Worm (Caenorhabditis elegans) whole organism, L3 larva: ENCODE data around the gene ctsa-3.2.

Experiments
- R02D3.7 ChIP-seq: fragments of 150-350 bp; optimal IDR thresholded peaks from 2 replicates; lab custom pipeline; 2014; ENCODE audit warnings: missing biosample characterization, missing genetic modification characterization
- aly-2 ChIP-seq: fragments of 150-350 bp; optimal IDR thresholded peaks from 2 replicates; lab custom pipeline; 2014; ENCODE audit warnings: missing biosample characterization, missing genetic modification characterization
- ama-1 ChIP-seq: fragments of 150-350 bp; optimal IDR thresholded peaks from 2 replicates; lab custom pipeline; 2018
- ceh-28 ChIP-seq: fragments of 150-350 bp; optimal IDR thresholded peaks from 2 replicates; lab custom pipeline; 2014; ENCODE audit warnings: missing biosample characterization, missing genetic modification reagents, missing genetic modification characterization
- ceh-9 ChIP-seq: sonication (generic microtip); optimal IDR thresholded peaks from 2 replicates; lab custom pipeline; 2018; ENCODE audit warnings: missing biosample characterization, missing genetic modification characterization
- egl-27 ChIP-seq: sonication (generic microtip); optimal IDR thresholded peaks from 4 replicates; lab custom pipeline; 2017; ENCODE audit warnings: missing biosample characterization, missing genetic modification reagents, missing genetic modification characterization
- elt-1 ChIP-seq: fragments of 150-350 bp; optimal IDR thresholded peaks from 2 replicates; lab custom pipeline; 2014; ENCODE audit warnings: missing biosample characterization, missing genetic modification characterization
- elt-3 ChIP-seq, 3 experiments: fragments of 150-350 bp in 1 of 3; sonication (generic microtip) in 2 of 3; optimal IDR thresholded peaks; 2 replicates in 2 of 3; 4 replicates in 1 of 3; lab custom pipeline; 2014 to 2017; ENCODE audit warnings: missing biosample characterization in 3 of 3, missing genetic modification characterization in 3 of 3
- fkh-10 ChIP-seq: sonication (generic microtip); optimal IDR thresholded peaks from 2 replicates; lab custom pipeline; 2017; ENCODE audit warnings: missing biosample characterization, missing genetic modification reagents, missing genetic modification characterization
- fos-1 ChIP-seq: fragments of 150-350 bp; optimal IDR thresholded peaks from 2 replicates; lab custom pipeline; 2014; ENCODE audit warnings: missing biosample characterization, missing genetic modification characterization
- jun-1 ChIP-seq: fragments of 150-350 bp; optimal IDR thresholded peaks from 2 replicates; lab custom pipeline; 2014; ENCODE audit warnings: missing biosample characterization, missing genetic modification reagents, missing genetic modification characterization
- lsy-12 ChIP-seq: sonication (generic microtip); optimal IDR thresholded peaks from 2 replicates; lab custom pipeline; 2016; ENCODE audit warnings: mild to moderate bottlenecking, missing genetic modification characterization, missing compliant biosample characterization
- mdl-1 ChIP-seq: fragments of 150-350 bp; optimal IDR thresholded peaks from 2 replicates; lab custom pipeline; 2014; ENCODE audit warnings: missing biosample characterization, missing genetic modification characterization
- mml-1 ChIP-seq: fragments of 150-350 bp; sonication (generic microtip); optimal IDR thresholded peaks from 3 replicates; lab custom pipeline; 2014; ENCODE audit warnings: missing biosample characterization, missing genetic modification characterization
- nfya-1 ChIP-seq: sonication (generic microtip); optimal IDR thresholded peaks from 2 replicates; lab custom pipeline; 2017; ENCODE audit warnings: missing genetic modification characterization, mild to moderate bottlenecking, missing compliant biosample characterization, antibody characterized with exemption, moderate library complexity; ENCODE audit not compliant: insufficient read depth
- nhr-11 ChIP-seq: fragments of 150-350 bp; optimal IDR thresholded peaks from 2 replicates; lab custom pipeline; 2014; ENCODE audit warnings: missing biosample characterization, missing genetic modification characterization
- nhr-237 ChIP-seq: fragments of 150-350 bp; optimal IDR thresholded peaks from 2 replicates; lab custom pipeline; 2014; ENCODE audit warnings: missing biosample characterization, missing genetic modification characterization
- nhr-28 ChIP-seq: fragments of 150-350 bp; optimal IDR thresholded peaks from 2 replicates; lab custom pipeline; 2014; ENCODE audit warnings: missing biosample characterization, missing genetic modification characterization
- nhr-43 ChIP-seq: sonication (generic microtip); optimal IDR thresholded peaks from 2 replicates; lab custom pipeline; 2016; ENCODE audit warnings: mild to moderate bottlenecking, missing genetic modification characterization, missing compliant biosample characterization; ENCODE audit not compliant: poor library complexity, severe bottlenecking
- nhr-76 ChIP-seq: fragments of 150-350 bp; sonication (generic microtip); optimal IDR thresholded peaks from 5 replicates; lab custom pipeline; 2014; ENCODE audit warnings: missing biosample characterization, missing genetic modification characterization
- nhr-77 ChIP-seq: fragments of 150-350 bp; optimal IDR thresholded peaks from 2 replicates; lab custom pipeline; 2014; ENCODE audit warnings: missing biosample characterization, missing genetic modification characterization
- pha-4 ChIP-seq: fragments of 150-350 bp; optimal IDR thresholded peaks from 2 replicates; lab custom pipeline; 2014; ENCODE audit warnings: missing biosample characterization, missing genetic modification reagents, missing genetic modification characterization
- sea-2 ChIP-seq: fragments of 150-350 bp; sonication (generic microtip); optimal IDR thresholded peaks from 4 replicates; lab custom pipeline; 2014; ENCODE audit warnings: missing biosample characterization, missing genetic modification reagents, missing genetic modification characterization
- skn-1 ChIP-seq: fragments of 150-350 bp; optimal IDR thresholded peaks from 2 replicates; lab custom pipeline; 2014; ENCODE audit warnings: missing biosample characterization, missing genetic modification characterization
- snpc-4 ChIP-seq: fragments of 150-350 bp; optimal IDR thresholded peaks from 2 replicates; lab custom pipeline; 2014; ENCODE audit warnings: missing biosample characterization, missing genetic modification characterization
- unc-39 ChIP-seq: sonication (generic microtip); optimal IDR thresholded peaks from 4 replicates; lab custom pipeline; 2017; ENCODE audit warnings: missing biosample characterization, missing genetic modification characterization
- unc-62 ChIP-seq: fragments of 150-350 bp; sonication (generic microtip); optimal IDR thresholded peaks from 4 replicates; lab custom pipeline; 2014; ENCODE audit warnings: missing biosample characterization, missing genetic modification reagents, missing genetic modification characterization

Gene ctsa-3.2

DNA sequence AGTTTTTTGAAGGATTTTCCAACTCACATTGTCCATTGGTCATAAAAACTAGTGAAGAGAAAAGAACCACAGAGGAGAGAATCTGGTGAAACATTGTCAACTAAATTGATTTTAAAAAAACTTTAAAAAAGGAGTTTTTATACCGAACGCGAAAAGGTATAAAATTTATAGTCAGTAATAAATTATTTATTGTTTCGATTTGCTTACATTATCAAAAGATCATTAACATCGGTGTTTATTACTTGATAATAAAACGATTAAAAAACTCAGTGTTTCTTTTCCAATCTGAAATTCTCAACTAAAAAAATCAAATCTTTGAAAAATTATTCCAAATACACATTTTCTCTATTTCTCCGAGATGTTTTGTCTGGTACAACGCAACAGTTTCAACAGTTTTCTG, 41.2 kb downstream of the ctsa-3.2 start, which contains the start of gene F26C11.4:
Gene F26C11.4 (minus strand): TSS at position 101 of the 400 bp plus-strand sequence.
- TF ChIP-seq skn-1 (no peak), sea-2 (GFP tag; lab: Kevin White, UChicago) (no peak), nhr-76 (tag; lab: Kevin White, UChicago) (no peak), ceh-28 (no peak), egl-27 (tag; lab: Kevin White, UChicago) (no peak), lsy-12 (tag; lab: Kevin White, UChicago) (no peak), jun-1 (no peak), ceh-9 (tag; lab: Kevin White, UChicago) (no peak), nhr-28 (tag; lab: Kevin White, UChicago) (no peak)

DNA sequence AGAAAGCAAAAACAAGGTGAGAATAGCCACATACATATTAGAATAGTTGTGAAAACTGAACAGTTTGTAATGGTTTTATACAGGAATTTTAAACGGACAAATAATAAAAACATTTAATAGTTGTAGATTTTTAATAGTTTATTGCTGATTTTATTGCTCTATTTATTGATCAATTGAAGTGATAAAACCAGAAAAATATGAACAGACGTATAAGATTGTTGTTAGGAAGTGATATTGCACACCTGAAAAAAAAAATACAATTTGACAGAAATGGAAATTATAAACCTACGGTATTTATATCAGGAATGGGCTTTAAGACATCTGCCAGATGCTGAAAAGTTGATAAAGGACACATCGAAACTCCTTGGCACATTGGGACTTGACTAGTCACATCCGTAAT, 42.9 kb downstream of the ctsa-3.2 start, which contains the start of gene C05C10.8:
Gene C05C10.8 (minus strand): TSS at position 101 of the 400 bp plus-strand sequence.
- TF ChIP-seq nhr-77 (tag; lab: Kevin White, UChicago) (no peak), pha-4 (tag; lab: Kevin White, UChicago) (no peak), nhr-237 (tag; lab: Kevin White, UChicago) (no peak), R02D3.7 (no peak), nhr-11 (tag; lab: Kevin White, UChicago) (no peak), ama-1 (lab: Kevin White, UChicago) (no peak), nhr-43 (tag; lab: Kevin White, UChicago) (no peak), snpc-4 (tag; lab: Kevin White, UChicago) (no peak), fkh-10 (GFP tag; lab: Kevin White, UChicago) (no peak), elt-3 (tag; optimal IDR thresholded peaks at IDR 0.05; lab: Kevin White, UChicago) (no peak), skn-1 (no peak), mdl-1 (tag; lab: Kevin White, UChicago) (no peak), lsy-12 (tag; lab: Kevin White, UChicago) (no peak), unc-39 (tag; lab: Kevin White, UChicago) (no peak), aly-2 (tag; lab: Kevin White, UChicago) (no peak), ceh-28 (no peak)

DNA sequence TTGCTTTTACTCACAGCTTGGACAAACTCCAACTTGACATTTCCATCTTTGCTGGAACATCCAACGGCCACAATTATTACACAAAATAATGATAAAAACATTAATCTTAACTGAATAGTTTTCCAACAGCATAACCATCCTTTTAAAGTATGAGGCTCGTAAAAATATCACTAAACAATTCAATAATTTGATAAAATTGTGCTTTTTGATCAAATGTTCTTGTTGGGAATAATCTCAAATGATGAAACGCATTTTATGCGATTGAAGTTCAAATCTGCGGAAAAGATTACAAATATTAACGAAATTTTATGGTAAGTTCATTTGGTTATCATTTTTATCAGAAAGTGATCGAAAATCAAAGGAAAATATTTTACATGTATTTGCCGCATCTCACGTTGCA, 45.5 kb downstream of the ctsa-3.2 start, which contains the start of gene pho-10:
Gene pho-10 (minus strand): TSS at position 101 of the 400 bp plus-strand sequence.
- TF ChIP-seq sea-2 (GFP tag; lab: Kevin White, UChicago) (no peak), unc-62 (GFP tag; lab: Kevin White, UChicago) (no peak), ceh-9 (tag; lab: Kevin White, UChicago) (no peak), ama-1 (lab: Kevin White, UChicago) (no peak), fos-1 (tag; lab: Kevin White, UChicago) (no peak), elt-1 (tag; lab: Kevin White, UChicago) (no peak)

DNA sequence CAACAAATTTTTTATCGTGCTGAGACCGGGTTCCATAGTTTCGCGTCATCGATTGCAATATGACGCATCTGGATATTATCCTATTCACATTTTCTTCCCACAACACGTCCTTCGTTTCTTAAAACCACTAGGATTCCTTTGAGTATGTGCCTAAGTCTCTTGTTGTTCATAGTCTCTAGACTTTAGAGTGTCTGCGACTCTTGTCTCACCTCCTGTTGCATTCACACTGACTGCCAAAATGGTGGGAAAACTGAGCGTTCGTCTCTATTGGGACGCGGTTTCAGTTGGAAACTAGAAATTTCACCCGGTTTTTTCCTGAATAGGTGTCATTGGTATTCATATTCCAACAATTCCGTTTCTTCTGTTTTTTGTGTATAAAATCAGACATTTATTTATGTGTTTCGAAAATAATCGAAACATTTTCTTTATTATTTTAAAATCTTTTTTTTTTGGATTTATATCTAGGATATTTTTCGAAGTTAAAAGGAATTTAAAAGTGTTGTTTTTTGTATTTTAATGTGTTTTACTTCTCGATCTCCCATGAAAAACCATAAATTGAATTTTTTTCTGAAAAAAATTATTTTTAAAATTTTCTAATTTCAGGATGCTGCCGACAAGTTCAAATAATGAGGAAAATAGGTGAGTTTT, 46.8 kb downstream of the ctsa-3.2 start, which contains the start of gene C05C10.2:
Gene C05C10.2 (plus strand): TSS at position 598 of the 648 bp plus-strand sequence.
- TF ChIP-seq mml-1 (no peak), sea-2 (GFP tag; lab: Kevin White, UChicago) (no peak), aly-2 (tag; lab: Kevin White, UChicago) (no peak), lsy-12 (tag; lab: Kevin White, UChicago) (no peak), nfya-1 (tag; lab: Kevin White, UChicago) (peak; percentile 35), unc-62 (GFP tag; lab: Kevin White, UChicago) (no peak), R02D3.7 (no peak)
